Worm (Caenorhabditis elegans): Measurements from ENCODE around the gene srz-6.

- no peak for TF ChIP-seq nhr-11 (tag; optimal IDR thresholded peaks at IDR 0.05)
- no peak for TF ChIP-seq ztf-11 (tag; optimal IDR thresholded peaks at IDR 0.05)
- no peak for TF ChIP-seq nhr-43 (tag; optimal IDR thresholded peaks at IDR 0.05; ENCODE audit: poor library complexity, severe bottlenecking)
- no peak for TF ChIP-seq nhr-67 (tag; optimal IDR thresholded peaks at IDR 0.05)
- TF ChIP-seq nfya-1 (tag; optimal IDR thresholded peaks at IDR 0.05; ENCODE audit: insufficient read depth), result no peak
- TF ChIP-seq pqm-1 (tag; optimal IDR thresholded peaks at IDR 0.05), result no peak
Measured at ce11 chrII:12539395-12539794, 47.4 kb downstream of the srz-6 start.
